Fruit fly (Drosophila melanogaster) whole organism, wandering third instar larva: Measurements from ENCODE around the gene Orct.

Experiments used
- GATAd ChIP-seq: sonication (Bioruptor generic); optimal IDR thresholded peaks from 2 replicates; lab custom pipeline; 2016; ENCODE audit warnings: missing biosample characterization, missing genetic modification characterization
- Hnf4 ChIP-seq: fragments of 200-800 bp; sonication (Bioruptor generic); optimal IDR thresholded peaks from 2 replicates; lab custom pipeline; 2016; ENCODE audit warnings: missing biosample characterization, mild to moderate bottlenecking, missing genetic modification characterization
- Hr83 ChIP-seq: fragments of 200-300 bp; sonication (Bioruptor generic); optimal IDR thresholded peaks from 2 replicates; lab custom pipeline; 2016; ENCODE audit warnings: missing biosample characterization, mild to moderate bottlenecking, missing genetic modification characterization, moderate library complexity; ENCODE audit not compliant: poor library complexity, severe bottlenecking
- foxo ChIP-seq, 2 experiments: fragments of 200-800 bp; sonication (Bioruptor generic); optimal IDR thresholded peaks; 2 replicates in 1 of 2; 3 replicates in 1 of 2; lab custom pipeline; 2016 to 2017; ENCODE audit warnings: missing biosample characterization in 2 of 2, missing genetic modification characterization in 2 of 2
- lola ChIP-seq: fragments of >200 bp; optimal IDR thresholded peaks from 2 replicates; lab custom pipeline; 2017; ENCODE audit warnings: missing biosample characterization, missing genetic modification characterization
- usp ChIP-seq: fragments of >200 bp; optimal IDR thresholded peaks from 2 replicates; lab custom pipeline; 2017; ENCODE audit warnings: missing biosample characterization, missing genetic modification characterization

DNA sequence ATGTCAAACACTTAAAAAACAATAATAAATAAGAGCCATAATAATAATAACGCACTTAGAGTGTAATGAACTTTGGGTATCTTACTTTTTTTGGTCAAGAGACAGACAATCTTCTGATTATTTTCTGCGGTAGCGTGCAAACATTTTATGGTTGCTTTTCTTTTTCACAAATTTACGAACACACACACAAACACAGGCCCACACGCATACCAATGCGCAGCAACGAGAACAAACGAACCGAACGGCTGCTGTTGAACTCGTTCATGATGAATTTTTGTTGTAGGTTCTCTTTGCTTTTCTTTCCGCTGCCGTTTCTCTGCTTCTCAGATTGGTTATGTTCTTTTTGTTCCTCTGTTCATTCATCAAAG, 41.9 kb upstream of the Orct start:
- TF ChIP-seq usp (no peak), lola (GFP tag; lab: Kevin White, UChicago) (no peak), GATAd (GFP tag; lab: Kevin White, UChicago) (no peak), foxo (GFP tag; optimal IDR thresholded peaks at IDR 0.05; lab: Kevin White, UChicago) (no peak), Hnf4 (GFP tag; lab: Kevin White, UChicago) (no peak), Hr83 (no peak)
